Fruit fly (Drosophila melanogaster) whole organism, embryonic: ENCODE data around the gene CG31358.
A peak's percentile ranks its signal among the peaks of the same experiment; 100 is the strongest.

ENCODE experiments used
- B-H1 ChIP-seq: fragments of 200-800 bp; sonication (Bioruptor generic); IDR thresholded peaks from 3 replicates; pipeline ENCODE4 v1.3.6; 2022; ENCODE audit warnings: missing biosample characterization, missing genetic modification characterization
- BEAF-32 ChIP-seq: fragments of 200-800 bp; sonication (Bioruptor generic); optimal IDR thresholded peaks from 3 replicates; lab custom pipeline; 2017; ENCODE audit warnings: missing biosample characterization, missing genetic modification characterization, mild to moderate bottlenecking, moderate library complexity, missing genetic modification reagents
- CG11093 ChIP-seq: fragments of 200-800 bp; sonication (Bioruptor generic); IDR thresholded peaks from 3 replicates; pipeline ENCODE4 v1.3.6; 2022; ENCODE audit warnings: missing biosample characterization, missing genetic modification characterization
- CG12155 ChIP-seq: fragments of 200-800 bp; sonication (Bioruptor generic); optimal IDR thresholded peaks from 3 replicates; lab custom pipeline; 2016; ENCODE audit warnings: missing biosample characterization, missing genetic modification characterization
- CG12219 ChIP-seq: fragments of 200-800 bp; sonication (Bioruptor generic); optimal IDR thresholded peaks from 3 replicates; lab custom pipeline; 2018; ENCODE audit warnings: missing biosample characterization, mild to moderate bottlenecking, missing genetic modification characterization
- CG12659 ChIP-seq: fragments of 200-800 bp; sonication (Bioruptor generic); optimal IDR thresholded peaks from 3 replicates; lab custom pipeline; 2017; ENCODE audit warnings: mild to moderate bottlenecking, missing biosample characterization, missing genetic modification reagents, missing genetic modification characterization
- CG14014 ChIP-seq: fragments of 200-800 bp; sonication (Bioruptor generic); IDR thresholded peaks from 2 replicates; pipeline ENCODE4 v1.3.6; 2022; ENCODE audit warnings: missing biosample characterization, missing genetic modification characterization
- CG14667 ChIP-seq: fragments of 200-800 bp; sonication (Bioruptor generic); IDR thresholded peaks from 2 replicates; pipeline ENCODE4 v1.3.6; 2022; ENCODE audit warnings: missing biosample characterization, missing genetic modification characterization
- CG15011 ChIP-seq: fragments of 200-800 bp; sonication (Bioruptor generic); optimal IDR thresholded peaks from 3 replicates; lab custom pipeline; 2018; ENCODE audit warnings: missing biosample characterization, mild to moderate bottlenecking, missing genetic modification characterization
- CG15269 ChIP-seq: fragments of 200-800 bp; sonication (Bioruptor generic); optimal IDR thresholded peaks from 2 replicates; lab custom pipeline; 2018; ENCODE audit warnings: missing biosample characterization, mild to moderate bottlenecking, missing genetic modification characterization, moderate library complexity
- CG1647 ChIP-seq: fragments of 200-800 bp; sonication (Bioruptor generic); optimal IDR thresholded peaks from 3 replicates; lab custom pipeline; 2016; ENCODE audit warnings: missing biosample characterization, missing genetic modification characterization
- CG16813 ChIP-seq: fragments of 200-800 bp; sonication (Bioruptor generic); IDR thresholded peaks from 3 replicates; pipeline ENCODE4 v1.3.6; 2022; ENCODE audit warnings: missing biosample characterization, missing genetic modification characterization; ENCODE audit not compliant: partially characterized antibody
- CG17829 ChIP-seq: fragments of 200-800 bp; optimal IDR thresholded peaks from 2 replicates; lab custom pipeline; 2019; ENCODE audit warnings: missing biosample characterization, mild to moderate bottlenecking, missing genetic modification characterization, moderate library complexity
- CG2199 ChIP-seq: fragments of 200-800 bp; sonication (Bioruptor generic); IDR thresholded peaks from 3 replicates; pipeline ENCODE4 v1.3.6; 2022; ENCODE audit warnings: missing biosample characterization, missing genetic modification characterization
- CG2712 ChIP-seq: fragments of 200-800 bp; optimal IDR thresholded peaks from 3 replicates; lab custom pipeline; 2019; ENCODE audit warnings: missing biosample characterization, mild to moderate bottlenecking, missing genetic modification characterization, moderate library complexity
- CG31441 ChIP-seq: fragments of 200-800 bp; sonication (Bioruptor generic); IDR thresholded peaks from 2 replicates; pipeline ENCODE4 v1.3.6; 2022; ENCODE audit warnings: missing biosample characterization, missing genetic modification characterization
- CG3838 ChIP-seq: fragments of 200-800 bp; sonication (Bioruptor generic); optimal IDR thresholded peaks from 3 replicates; lab custom pipeline; 2016; ENCODE audit warnings: missing biosample characterization, missing genetic modification characterization
- CG6175 ChIP-seq: fragments of 200-800 bp; sonication (Bioruptor generic); IDR thresholded peaks from 3 replicates; pipeline ENCODE4 v1.3.6; 2022; ENCODE audit warnings: missing biosample characterization, missing genetic modification characterization
- CG6272 ChIP-seq: fragments of 200-800 bp; sonication (Bioruptor generic); IDR thresholded peaks from 2 replicates; pipeline ENCODE4 v1.3.6; 2022; ENCODE audit warnings: missing biosample characterization, missing genetic modification characterization
- CG6689 ChIP-seq: fragments of 200-800 bp; sonication (Bioruptor generic); IDR thresholded peaks from 2 replicates; pipeline ENCODE4 v1.3.6; 2022; ENCODE audit warnings: missing biosample characterization, missing genetic modification characterization
- CG7372 ChIP-seq: fragments of 200-800 bp; sonication (Bioruptor generic); IDR thresholded peaks from 2 replicates; pipeline ENCODE4 v1.3.6; 2022; ENCODE audit warnings: missing biosample characterization, missing genetic modification characterization
- CG7839 ChIP-seq: fragments of 200-800 bp; sonication (Bioruptor generic); optimal IDR thresholded peaks from 3 replicates; lab custom pipeline; 2018; ENCODE audit warnings: missing biosample characterization, mild to moderate bottlenecking, missing genetic modification characterization, moderate library complexity
- CG9215 ChIP-seq: fragments of 200-800 bp; sonication (Bioruptor generic); IDR thresholded peaks from 2 replicates; pipeline ENCODE4 v1.3.6; 2022; ENCODE audit warnings: missing biosample characterization, missing genetic modification characterization
- CG9727 ChIP-seq: fragments of 200-800 bp; sonication (Bioruptor generic); optimal IDR thresholded peaks from 3 replicates; lab custom pipeline; 2017; ENCODE audit warnings: missing biosample characterization, mild to moderate bottlenecking, missing genetic modification characterization
- CG9876 ChIP-seq: fragments of 200-800 bp; sonication (Bioruptor generic); optimal IDR thresholded peaks from 2 replicates; lab custom pipeline; 2016; ENCODE audit warnings: missing biosample characterization, missing genetic modification characterization
- Dref ChIP-seq: fragments of 200-800 bp; sonication (Bioruptor generic); IDR thresholded peaks from 2 replicates; pipeline ENCODE4 v1.3.6; 2022; ENCODE audit warnings: missing biosample characterization, missing genetic modification characterization
- E2f2 ChIP-seq: fragments of 200-800 bp; sonication (Bioruptor generic); IDR thresholded peaks from 2 replicates; pipeline ENCODE4 v1.3.6; 2022; ENCODE audit warnings: missing biosample characterization, missing genetic modification characterization
- Fer2 ChIP-seq: fragments of 200-800 bp; sonication (Bioruptor generic); optimal IDR thresholded peaks from 2 replicates; lab custom pipeline; 2018; ENCODE audit warnings: missing biosample characterization, mild to moderate bottlenecking, missing genetic modification characterization, moderate library complexity
- Ravus ChIP-seq: fragments of 200-800 bp; sonication (Bioruptor generic); IDR thresholded peaks from 2 replicates; pipeline ENCODE4 v1.3.6; 2022; ENCODE audit warnings: missing biosample characterization, missing genetic modification characterization
- al ChIP-seq: fragments of 200-800 bp; sonication (Bioruptor generic); IDR thresholded peaks from 2 replicates; pipeline ENCODE4 v1.3.6; 2022; ENCODE audit warnings: missing biosample characterization, missing genetic modification characterization
- ash1 ChIP-seq: fragments of 200-800 bp; sonication (Bioruptor generic); optimal IDR thresholded peaks from 2 replicates; lab custom pipeline; 2018; ENCODE audit warnings: missing biosample characterization, mild to moderate bottlenecking, missing genetic modification characterization
- cad ChIP-seq: fragments of >200 bp; optimal IDR thresholded peaks from 2 replicates; lab custom pipeline; 2017; ENCODE audit warnings: missing biosample characterization, missing genetic modification characterization
- da ChIP-seq: fragments of 200-800 bp; sonication (Bioruptor generic); optimal IDR thresholded peaks from 2 replicates; lab custom pipeline; 2016; ENCODE audit warnings: missing biosample characterization, missing genetic modification characterization
- gcm ChIP-seq: fragments of 200-800 bp; sonication (Bioruptor generic); optimal IDR thresholded peaks from 2 replicates; lab custom pipeline; 2019; ENCODE audit warnings: missing biosample characterization, mild to moderate bottlenecking, missing genetic modification characterization, moderate library complexity
- jigr1 ChIP-seq: fragments of 200-800 bp; sonication (Bioruptor generic); IDR thresholded peaks from 3 replicates; pipeline ENCODE4 v1.3.6; 2022; ENCODE audit warnings: missing biosample characterization, missing genetic modification characterization
- kay ChIP-seq: fragments of 200-800 bp; sonication (Bioruptor generic); optimal IDR thresholded peaks from 2 replicates; lab custom pipeline; 2016; ENCODE audit warnings: missing biosample characterization, missing genetic modification characterization
- ken ChIP-seq: fragments of 200-800 bp; sonication (Bioruptor generic); IDR thresholded peaks from 3 replicates; pipeline ENCODE4 v1.3.6; 2022; ENCODE audit warnings: missing biosample characterization, missing genetic modification characterization
- lbe ChIP-seq: fragments of 200-800 bp; sonication (Bioruptor generic); optimal IDR thresholded peaks from 2 replicates; lab custom pipeline; 2016; ENCODE audit warnings: missing biosample characterization, mild to moderate bottlenecking, missing genetic modification characterization
- nerfin-1 ChIP-seq: fragments of 200-800 bp; sonication (Bioruptor generic); optimal IDR thresholded peaks from 3 replicates; lab custom pipeline; 2019; ENCODE audit warnings: missing biosample characterization, mild to moderate bottlenecking, missing genetic modification characterization, moderate library complexity
- odd ChIP-seq: fragments of 200-800 bp; sonication (Bioruptor generic); optimal IDR thresholded peaks from 2 replicates; lab custom pipeline; 2017; ENCODE audit warnings: missing biosample characterization, mild to moderate bottlenecking, missing genetic modification characterization
- onecut ChIP-seq: fragments of 200-800 bp; sonication (Bioruptor generic); IDR thresholded peaks from 2 replicates; pipeline ENCODE4 v1.3.6; 2022; ENCODE audit warnings: missing biosample characterization, missing genetic modification characterization
- pan ChIP-seq, 4 experiments: fragments of >200 bp in 3 of 4; fragments of 200-800 bp in 1 of 4; sonication (Bioruptor generic) in 1 of 4; optimal IDR thresholded peaks in 3 of 4; IDR thresholded peaks in 1 of 4; 2 replicates each; pipeline versions ENCODE4 v1.3.6 to Lab custom; 2017 to 2022; ENCODE audit warnings: missing biosample characterization in 2 of 4, missing genetic modification characterization in 2 of 4, mixed read lengths in 1 of 4
- phol ChIP-seq: fragments of 200-800 bp; sonication (Bioruptor generic); optimal IDR thresholded peaks from 3 replicates; lab custom pipeline; 2018; ENCODE audit warnings: missing biosample characterization, mild to moderate bottlenecking, missing genetic modification characterization, moderate library complexity
- sc ChIP-seq, 3 experiments: fragments of >200 bp in 2 of 3; fragments of 200-800 bp in 1 of 3; sonication (Bioruptor generic) in 1 of 3; optimal IDR thresholded peaks; 2 replicates in 2 of 3; 3 replicates in 1 of 3; lab custom pipeline; 2017; ENCODE audit warnings: mild to moderate bottlenecking in 1 of 3, missing biosample characterization in 1 of 3, missing genetic modification characterization in 1 of 3, missing genetic modification reagents in 1 of 3
- slp2 ChIP-seq: fragments of 200-800 bp; sonication (Bioruptor generic); optimal IDR thresholded peaks from 2 replicates; lab custom pipeline; 2016; ENCODE audit warnings: missing biosample characterization, missing genetic modification characterization
- tin ChIP-seq: fragments of 200-800 bp; sonication (Bioruptor generic); optimal IDR thresholded peaks from 3 replicates; lab custom pipeline; 2016; ENCODE audit warnings: missing biosample characterization, missing genetic modification characterization
- toy ChIP-seq: fragments of 200-800 bp; sonication (Bioruptor generic); IDR thresholded peaks from 2 replicates; pipeline ENCODE4 v1.3.6; 2022; ENCODE audit warnings: missing biosample characterization, missing genetic modification characterization
- vfl ChIP-seq: fragments of 200-800 bp; sonication (Bioruptor generic); optimal IDR thresholded peaks from 2 replicates; lab custom pipeline; 2016; ENCODE audit warnings: missing biosample characterization, missing genetic modification characterization
- wdn ChIP-seq: fragments of 200-800 bp; sonication (Bioruptor generic); IDR thresholded peaks from 2 replicates; pipeline ENCODE4 v1.3.6; 2022; ENCODE audit warnings: missing biosample characterization, missing genetic modification characterization
- wek ChIP-seq: fragments of 200-800 bp; sonication (Bioruptor generic); optimal IDR thresholded peaks from 3 replicates; lab custom pipeline; 2018; ENCODE audit warnings: missing biosample characterization, mild to moderate bottlenecking, missing genetic modification characterization, moderate library complexity

Gene CG31358

dm6 chr3R:12016828-12017280 is 14.7 kb downstream of the CG31358 start, which contains the start of the genes DCAF12 and Spt3 (continued):
- peak; percentile 51; the same call in 1 of the 2 replicates for TF ChIP-seq al (GFP tag; lab: Robert Waterston, UW)
- peak; percentile 42 for TF ChIP-seq CG6689 (GFP tag; lab: Robert Waterston, UW)
- TF ChIP-seq CG31441 (GFP tag; lab: Robert Waterston, UW): peak; percentile 74; the same call in 1 of the 2 replicates
- peak; percentile 54 for TF ChIP-seq nerfin-1
- TF ChIP-seq pan (optimal IDR thresholded peaks at IDR 0.05; lab: Kevin White, UChicago): no peak
- no peak for TF ChIP-seq pan (GFP tag; optimal IDR thresholded peaks at IDR 0.05 in 1 of 2, IDR thresholded peaks at IDR 0.05 in 1 of 2)
- TF ChIP-seq gcm (GFP tag; lab: Kevin White, UChicago): peak; percentile 51
- TF ChIP-seq CG3838 (GFP tag; lab: Kevin White, UChicago): no peak
- TF ChIP-seq ash1 (GFP tag; lab: Kevin White, UChicago): no peak
- TF ChIP-seq vfl: no peak
- peak; percentile 39; the same call in 1 of the 2 replicates for TF ChIP-seq CG14667 (GFP tag; lab: Robert Waterston, UW)
- peak; percentile 15 for TF ChIP-seq slp2 (GFP tag; lab: Kevin White, UChicago)
- TF ChIP-seq CG9876 (GFP tag; lab: Kevin White, UChicago): no peak
- TF ChIP-seq Fer2 (tag; lab: Kevin White, UChicago): peak; percentile 27
- TF ChIP-seq BEAF-32: peak; percentile 80
- no peak for TF ChIP-seq jigr1 (GFP tag; lab: Robert Waterston, UW)
- peak; percentile 72 for TF ChIP-seq CG6272 (GFP tag; lab: Robert Waterston, UW)
- no peak for TF ChIP-seq wek (GFP tag; lab: Kevin White, UChicago)
- TF ChIP-seq CG12219 (GFP tag; lab: Kevin White, UChicago): no peak
- peak; percentile 69 for TF ChIP-seq CG9215
- no peak for TF ChIP-seq sc (optimal IDR thresholded peaks at IDR 0.05; lab: Kevin White, UChicago)
- peak; percentile 29 for TF ChIP-seq sc (GFP tag; optimal IDR thresholded peaks at IDR 0.05; lab: Kevin White, UChicago)
- no peak for TF ChIP-seq Ravus (GFP tag; lab: Robert Waterston, UW)
- TF ChIP-seq CG7372 (GFP tag; lab: Robert Waterston, UW): peak; percentile 48; the same call in 1 of the 2 replicates
- TF ChIP-seq phol: peak; percentile 94
- no peak for TF ChIP-seq lbe (GFP tag; lab: Kevin White, UChicago)
- no peak for TF ChIP-seq toy (GFP tag; lab: Robert Waterston, UW)
- TF ChIP-seq B-H1 (GFP tag; lab: Robert Waterston, UW): no peak; the same call in 2 of the 3 replicates
- peak; percentile 60 for TF ChIP-seq CG12659 (GFP tag; lab: Kevin White, UChicago)
- TF ChIP-seq CG14014 (GFP tag; lab: Robert Waterston, UW): no peak
- TF ChIP-seq kay (GFP tag; lab: Kevin White, UChicago): peak; percentile 58
- no peak for TF ChIP-seq CG1647 (GFP tag; lab: Kevin White, UChicago)
- no peak for TF ChIP-seq odd (GFP tag; lab: Kevin White, UChicago)
- peak; percentile 43 for TF ChIP-seq CG9727 (GFP tag; lab: Kevin White, UChicago)
- 0 out of 3 replicates have a peak, but pooled peaks have one; percentile 58 for TF ChIP-seq ken (GFP tag; lab: Robert Waterston, UW)
- no peak for TF ChIP-seq CG15011 (GFP tag; lab: Kevin White, UChicago)
- peak; percentile 74 for TF ChIP-seq CG17829 (tag; lab: Kevin White, UChicago)
- no peak for TF ChIP-seq onecut (GFP tag; lab: Robert Waterston, UW)
- TF ChIP-seq E2f2 (GFP tag; lab: Robert Waterston, UW): no peak
- no peak for TF ChIP-seq CG6175 (GFP tag; lab: Robert Waterston, UW)
- 0 out of 2 replicates have a peak, but pooled peaks have one; percentile 21 for TF ChIP-seq wdn (GFP tag; lab: Robert Waterston, UW)
- TF ChIP-seq tin: peak; percentile 12
- no peak for TF ChIP-seq da (GFP tag; lab: Kevin White, UChicago)
- TF ChIP-seq CG2712 (tag; lab: Kevin White, UChicago): peak; percentile 81
- no peak for TF ChIP-seq CG2199 (GFP tag; lab: Robert Waterston, UW)
- no peak; the same call in 2 of the 3 replicates for TF ChIP-seq CG11093 (GFP tag; lab: Robert Waterston, UW)
- TF ChIP-seq CG15269 (tag; lab: Kevin White, UChicago): no peak
- no peak for TF ChIP-seq cad
- TF ChIP-seq CG12155 (GFP tag; lab: Kevin White, UChicago): peak; percentile 7
- no peak for TF ChIP-seq CG7839 (tag; lab: Kevin White, UChicago)
- peak; percentile 96 for TF ChIP-seq CG16813 (GFP tag; lab: Robert Waterston, UW)
- 0 out of 2 replicates have a peak, but pooled peaks have one; percentile 25 for TF ChIP-seq Dref (GFP tag; lab: Robert Waterston, UW)
